Worm (Caenorhabditis elegans) whole organism, L4 larva: ENCODE data around the gene F31E3.12.

Experiments used
- F10B5.3 ChIP-seq: sonication (generic microtip); optimal IDR thresholded peaks from 2 replicates; lab custom pipeline; 2016; ENCODE audit warnings: mild to moderate bottlenecking, missing genetic modification characterization, missing compliant biosample characterization
- F26F4.8 ChIP-seq: fragments of 200-800 bp; sonication (Bioruptor generic); conservative IDR thresholded peaks from 2 replicates; pipeline ENCODE4 v1.3.6; 2022; ENCODE audit warnings: missing genetic modification characterization, missing compliant biosample characterization
- F44E2.7 ChIP-seq: fragments of 200-800 bp; sonication (Bioruptor generic); IDR thresholded peaks from 2 replicates; pipeline ENCODE4 v2.1.2; 2022; ENCODE audit warnings: missing genetic modification characterization, missing compliant biosample characterization
- F49E8.2 ChIP-seq: sonication (generic microtip); optimal IDR thresholded peaks from 2 replicates; lab custom pipeline; 2016; ENCODE audit warnings: missing compliant biosample characterization, mild to moderate bottlenecking, missing genetic modification characterization, borderline replicate concordance
- R02D3.7 ChIP-seq: fragments of 150-350 bp; sonication (generic microtip); optimal IDR thresholded peaks from 3 replicates; lab custom pipeline; 2014; ENCODE audit warnings: missing biosample characterization, missing genetic modification characterization
- T20F7.1 ChIP-seq: fragments of 200-800 bp; sonication (Bioruptor generic); optimal IDR thresholded peaks from 2 replicates; lab custom pipeline; 2018; ENCODE audit warnings: mild to moderate bottlenecking, missing genetic modification characterization, missing compliant biosample characterization
- Y75B8A.6 ChIP-seq: fragments of 200-800 bp; sonication (Bioruptor generic); IDR thresholded peaks from 2 replicates; pipeline ENCODE4 v1.3.6; 2022; ENCODE audit warnings: missing genetic modification reagents, missing genetic modification characterization, missing compliant biosample characterization
- ama-1 ChIP-seq: fragments of 150-350 bp; optimal IDR thresholded peaks from 2 replicates; lab custom pipeline; 2014; ENCODE audit warnings: inconsistent platforms, mixed read lengths
- arid-1 ChIP-seq: fragments of 200-800 bp; sonication (Bioruptor generic); conservative IDR thresholded peaks from 2 replicates; pipeline ENCODE4 v1.3.6; 2022; ENCODE audit warnings: missing genetic modification reagents, missing genetic modification characterization, missing compliant biosample characterization
- ceh-20 ChIP-seq: fragments of 200-800 bp; sonication (Bioruptor generic); IDR thresholded peaks from 2 replicates; pipeline ENCODE4 v1.3.6; 2022; ENCODE audit warnings: missing genetic modification reagents, missing genetic modification characterization, missing compliant biosample characterization
- ceh-28 ChIP-seq: fragments of 150-350 bp; optimal IDR thresholded peaks from 2 replicates; lab custom pipeline; 2014; ENCODE audit warnings: missing biosample characterization, missing genetic modification reagents, missing genetic modification characterization
- ceh-62 ChIP-seq: sonication (generic microtip); optimal IDR thresholded peaks from 2 replicates; lab custom pipeline; 2017; ENCODE audit warnings: missing biosample characterization, missing genetic modification characterization
- ctbp-1 ChIP-seq: fragments of 200-800 bp; sonication (Bioruptor generic); IDR thresholded peaks from 2 replicates; pipeline ENCODE4 v1.3.6; 2022; ENCODE audit warnings: missing genetic modification reagents, missing genetic modification characterization, missing compliant biosample characterization
- daf-16 ChIP-seq, 3 experiments: sonication (generic microtip); optimal IDR thresholded peaks; 2 replicates each; lab custom pipeline; 2016 to 2017; ENCODE audit warnings: missing genetic modification characterization in 3 of 3, missing genetic modification reagents in 3 of 3, mild to moderate bottlenecking in 2 of 3, missing compliant biosample characterization in 2 of 3, missing biosample characterization in 1 of 3, moderate library complexity in 1 of 3
- dmd-8 ChIP-seq: fragments of 200-800 bp; sonication (Bioruptor generic); IDR thresholded peaks from 2 replicates; pipeline ENCODE4 v1.3.6; 2022; ENCODE audit warnings: missing genetic modification characterization, missing compliant biosample characterization
- dmd-9 ChIP-seq: fragments of 200-800 bp; sonication (Bioruptor generic); IDR thresholded peaks from 2 replicates; pipeline ENCODE4 v1.3.6; 2022; ENCODE audit warnings: missing genetic modification reagents, missing genetic modification characterization, missing compliant biosample characterization
- dpl-1 ChIP-seq: fragments of 150-350 bp; optimal IDR thresholded peaks from 2 replicates; lab custom pipeline; 2014; ENCODE audit warnings: missing biosample characterization, missing genetic modification reagents, missing genetic modification characterization
- duxl-1 ChIP-seq: sonication (generic microtip); optimal IDR thresholded peaks from 2 replicates; lab custom pipeline; 2016; ENCODE audit warnings: mild to moderate bottlenecking, missing genetic modification characterization, moderate library complexity, missing compliant biosample characterization; ENCODE audit not compliant: poor library complexity
- egl-43 ChIP-seq: fragments of 200-800 bp; sonication (Bioruptor generic); IDR thresholded peaks from 2 replicates; pipeline ENCODE4 v1.3.6; 2022; ENCODE audit warnings: missing genetic modification reagents, missing genetic modification characterization, missing compliant biosample characterization
- fkh-10 ChIP-seq: fragments of 150-350 bp; optimal IDR thresholded peaks from 2 replicates; lab custom pipeline; 2014; ENCODE audit warnings: missing biosample characterization, missing genetic modification reagents, missing genetic modification characterization
- fos-1 ChIP-seq: fragments of 150-350 bp; optimal IDR thresholded peaks from 2 replicates; lab custom pipeline; 2014; ENCODE audit warnings: missing biosample characterization, missing genetic modification characterization
- gei-8 ChIP-seq: fragments of 200-800 bp; sonication (Bioruptor generic); optimal IDR thresholded peaks from 2 replicates; lab custom pipeline; 2018; ENCODE audit warnings: mild to moderate bottlenecking, missing genetic modification characterization, missing compliant biosample characterization
- hlh-11 ChIP-seq: fragments of 200-800 bp; sonication (Bioruptor generic); optimal IDR thresholded peaks from 2 replicates; lab custom pipeline; 2018; ENCODE audit warnings: mild to moderate bottlenecking, missing genetic modification characterization, missing compliant biosample characterization
- jun-1 ChIP-seq: fragments of 150-350 bp; optimal IDR thresholded peaks from 2 replicates; lab custom pipeline; 2014; ENCODE audit warnings: missing biosample characterization, missing genetic modification reagents, missing genetic modification characterization
- lim-7 ChIP-seq: fragments of 200-800 bp; sonication (Bioruptor generic); IDR thresholded peaks from 2 replicates; pipeline ENCODE4 v1.3.6; 2022; ENCODE audit warnings: missing genetic modification characterization, missing compliant biosample characterization
- lin-38 ChIP-seq: fragments of 200-800 bp; sonication (Bioruptor generic); IDR thresholded peaks from 2 replicates; pipeline ENCODE4 v1.3.6; 2022; ENCODE audit warnings: missing genetic modification reagents, missing genetic modification characterization, missing compliant biosample characterization
- lin-39 ChIP-seq: fragments of 150-350 bp; optimal IDR thresholded peaks from 2 replicates; lab custom pipeline; 2014; ENCODE audit warnings: missing biosample characterization, missing genetic modification reagents, missing genetic modification characterization
- madf-5 ChIP-seq, 2 experiments: fragments of 200-800 bp; sonication (Bioruptor generic); IDR thresholded peaks; 2 replicates each; pipeline ENCODE4 v1.3.6; 2022; ENCODE audit warnings: missing compliant biosample characterization in 2 of 2, missing genetic modification characterization in 2 of 2
- madf-9 ChIP-seq: fragments of 200-800 bp; sonication (Bioruptor generic); conservative IDR thresholded peaks from 2 replicates; pipeline ENCODE4 v1.3.6; 2022; ENCODE audit warnings: missing genetic modification reagents, missing genetic modification characterization, missing compliant biosample characterization
- mep-1 ChIP-seq: fragments of 150-350 bp; sonication (generic microtip); optimal IDR thresholded peaks from 3 replicates; lab custom pipeline; 2014; ENCODE audit warnings: missing biosample characterization, missing genetic modification characterization
- mxl-2 ChIP-seq: fragments of 200-800 bp; sonication (Bioruptor generic); conservative IDR thresholded peaks from 2 replicates; pipeline ENCODE4 v1.3.6; 2022; ENCODE audit warnings: missing genetic modification reagents, missing genetic modification characterization, missing compliant biosample characterization
- nhr-10 ChIP-seq: fragments of 150-350 bp; optimal IDR thresholded peaks from 2 replicates; lab custom pipeline; 2014; ENCODE audit warnings: missing biosample characterization, missing genetic modification characterization
- nhr-111 ChIP-seq: fragments of 200-800 bp; sonication (Bioruptor generic); optimal IDR thresholded peaks from 2 replicates; lab custom pipeline; 2018; ENCODE audit warnings: mild to moderate bottlenecking, missing genetic modification characterization, missing compliant biosample characterization
- nhr-25 ChIP-seq: sonication (generic microtip); optimal IDR thresholded peaks from 2 replicates; lab custom pipeline; 2017; ENCODE audit warnings: missing genetic modification characterization, mild to moderate bottlenecking, missing compliant biosample characterization, antibody characterized with exemption, moderate library complexity, borderline replicate concordance; ENCODE audit not compliant: insufficient read depth
- nhr-42 ChIP-seq: fragments of 200-800 bp; sonication (Bioruptor generic); IDR thresholded peaks from 2 replicates; pipeline ENCODE4 v1.3.6; 2022; ENCODE audit warnings: missing genetic modification characterization, missing compliant biosample characterization
- nhr-48 ChIP-seq: sonication (generic microtip); optimal IDR thresholded peaks from 2 replicates; lab custom pipeline; 2016; ENCODE audit warnings: mild to moderate bottlenecking, missing genetic modification characterization, missing compliant biosample characterization
- nhr-6 ChIP-seq: fragments of 150-350 bp; optimal IDR thresholded peaks from 2 replicates; lab custom pipeline; 2014; ENCODE audit warnings: missing biosample characterization, missing genetic modification characterization
- nhr-77 ChIP-seq: fragments of 150-350 bp; optimal IDR thresholded peaks from 2 replicates; lab custom pipeline; 2014; ENCODE audit warnings: missing biosample characterization, missing genetic modification characterization
- saeg-2 ChIP-seq: fragments of 200-800 bp; sonication (Bioruptor generic); IDR thresholded peaks from 2 replicates; pipeline ENCODE4 v1.3.6; 2022; ENCODE audit warnings: missing genetic modification reagents, missing genetic modification characterization, missing compliant biosample characterization
- sdz-12 ChIP-seq: fragments of 200-800 bp; sonication (Bioruptor generic); optimal IDR thresholded peaks from 2 replicates; lab custom pipeline; 2018; ENCODE audit warnings: mild to moderate bottlenecking, missing genetic modification characterization, missing compliant biosample characterization
- skn-1 ChIP-seq: fragments of 150-350 bp; optimal IDR thresholded peaks from 2 replicates; lab custom pipeline; 2014; ENCODE audit warnings: missing biosample characterization, missing genetic modification characterization
- snpc-1.2 ChIP-seq: fragments of 200-800 bp; sonication (Bioruptor generic); IDR thresholded peaks from 2 replicates; pipeline ENCODE4 v1.3.6; 2022; ENCODE audit warnings: missing genetic modification reagents, missing genetic modification characterization, missing compliant biosample characterization
- spr-1 ChIP-seq: sonication (generic microtip); optimal IDR thresholded peaks from 2 replicates; lab custom pipeline; 2016; ENCODE audit warnings: mild to moderate bottlenecking, missing genetic modification characterization, missing compliant biosample characterization
- tag-97 ChIP-seq: fragments of 200-800 bp; sonication (Bioruptor generic); IDR thresholded peaks from 2 replicates; pipeline ENCODE4 v1.3.6; 2022; ENCODE audit warnings: missing genetic modification characterization, missing compliant biosample characterization
- tra-1 ChIP-seq: fragments of 200-800 bp; sonication (Bioruptor generic); IDR thresholded peaks from 2 replicates; pipeline ENCODE4 v1.3.6; 2022; ENCODE audit warnings: missing genetic modification reagents, missing genetic modification characterization, missing compliant biosample characterization
- unc-130 ChIP-seq: sonication (generic microtip); optimal IDR thresholded peaks from 2 replicates; lab custom pipeline; 2016; ENCODE audit warnings: missing genetic modification reagents, missing genetic modification characterization, missing compliant biosample characterization
- vab-7 ChIP-seq: fragments of 200-800 bp; sonication (Bioruptor generic); IDR thresholded peaks from 2 replicates; pipeline ENCODE4 v1.3.6; 2022; ENCODE audit warnings: missing genetic modification reagents, missing genetic modification characterization, missing compliant biosample characterization
- zip-2 ChIP-seq: fragments of 150-350 bp; optimal IDR thresholded peaks from 2 replicates; lab custom pipeline; 2014; ENCODE audit warnings: missing biosample characterization, missing genetic modification characterization
- ztf-11 ChIP-seq: fragments of 150-350 bp; optimal IDR thresholded peaks from 2 replicates; lab custom pipeline; 2014; ENCODE audit warnings: missing biosample characterization, missing genetic modification characterization

Gene F31E3.12

DNA sequence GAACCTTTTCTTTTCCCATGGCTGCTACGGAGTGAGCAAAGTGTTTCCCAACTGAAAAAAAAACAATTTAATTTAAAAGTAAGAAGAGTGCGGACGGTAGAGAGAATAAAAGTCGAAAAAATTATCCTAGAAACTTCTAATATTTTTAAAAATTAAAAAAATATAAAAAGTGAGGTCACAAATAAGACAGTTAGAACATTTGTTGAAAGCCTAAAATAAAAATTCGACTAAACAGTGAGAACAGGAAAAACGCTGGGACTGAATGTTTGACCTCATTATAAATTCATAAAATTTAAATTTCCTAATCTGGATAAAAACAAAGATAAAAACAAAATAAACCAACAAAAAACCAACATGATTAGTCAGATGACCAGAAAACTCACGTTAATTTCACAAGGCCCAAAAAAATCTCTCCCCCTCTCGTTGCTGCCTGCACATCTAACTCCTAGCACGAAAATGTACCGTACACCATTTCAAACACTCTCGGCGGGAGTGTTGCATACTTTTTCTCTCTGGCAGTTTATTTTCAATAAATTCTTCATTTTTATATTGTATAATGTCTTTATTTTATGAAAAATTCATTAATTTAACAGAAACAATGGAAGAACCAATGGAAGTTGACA lies 2.6 kb downstream of the F31E3.12 start, which contains the start of the genes eef-1A.1 and rfc-4 (continued):
- TF ChIP-seq nhr-25 (tag; lab: Kevin White, UChicago) (peak; percentile 95), egl-43 (peak; percentile 63; the same call in 1 of the 2 replicates), dmd-8 (GFP tag; lab: Robert Waterston, UW) (no peak), nhr-48 (tag; lab: Kevin White, UChicago) (peak; percentile 66), fkh-10 (GFP tag; lab: Kevin White, UChicago) (peak; percentile 96), ceh-28 (no peak), F44E2.7 (GFP tag; lab: Robert Waterston, UW) (no peak), mep-1 (tag; lab: Kevin White, UChicago) (peak; percentile 98), F49E8.2 (tag; lab: Kevin White, UChicago) (peak; percentile 71), zip-2 (tag; lab: Kevin White, UChicago) (peak; percentile 71), ctbp-1 (peak; percentile 78), ceh-62 (tag; lab: Kevin White, UChicago) (peak; percentile 9), ztf-11 (tag; lab: Kevin White, UChicago) (no peak), fos-1 (tag; lab: Kevin White, UChicago) (no peak), nhr-10 (tag; lab: Kevin White, UChicago) (no peak), hlh-11 (tag; lab: Kevin White, UChicago) (peak; percentile 95), ceh-20 (GFP tag; lab: Robert Waterston, UW) (peak; percentile 85), madf-9 (GFP tag; lab: Robert Waterston, UW) (peak; percentile 69; the same call in 1 of the 2 replicates), nhr-77 (tag; lab: Kevin White, UChicago) (peak; percentile 98), dpl-1 (GFP tag; lab: Kevin White, UChicago) (peak; percentile 96), ama-1 (lab: Kevin White, UChicago) (peak; percentile 66), nhr-111 (no peak), nhr-42 (GFP tag; lab: Robert Waterston, UW) (no peak), gei-8 (GFP tag; lab: Kevin White, UChicago) (no peak), skn-1 (no peak), F10B5.3 (tag; lab: Kevin White, UChicago) (peak; percentile 65), lin-38 (GFP tag; lab: Robert Waterston, UW) (peak; percentile 90), jun-1 (peak; percentile 75), nhr-6 (tag; lab: Kevin White, UChicago) (peak; percentile 96), madf-5 (GFP tag; IDR thresholded peaks at IDR 0.05; lab: Robert Waterston, UW) (no peak), T20F7.1 (GFP tag; lab: Kevin White, UChicago) (peak; percentile 97), tra-1 (GFP tag; lab: Robert Waterston, UW) (peak; percentile 36; the same call in 1 of the 2 replicates), daf-16 (GFP tag; optimal IDR thresholded peaks at IDR 0.05; lab: Kevin White, UChicago) (peak; percentile 22 to 34), daf-16 (tag; optimal IDR thresholded peaks at IDR 0.05; lab: Kevin White, UChicago) (peak; percentile 86), Y75B8A.6 (no peak), unc-130 (GFP tag; lab: Kevin White, UChicago) (peak; percentile 87), sdz-12 (no peak), R02D3.7 (peak; percentile 11), lin-39 (tag; lab: Kevin White, UChicago) (peak; percentile 55), arid-1 (peak; percentile 87), mxl-2 (GFP tag; lab: Robert Waterston, UW) (no peak), lim-7 (GFP tag; lab: Robert Waterston, UW) (peak; percentile 68; the same call in 1 of the 2 replicates), saeg-2 (no peak), duxl-1 (tag; lab: Kevin White, UChicago) (peak; percentile 89), tag-97 (GFP tag; lab: Robert Waterston, UW) (no peak), spr-1 (peak; percentile 82), F26F4.8 (GFP tag; lab: Robert Waterston, UW) (no peak), vab-7 (GFP tag; lab: Robert Waterston, UW) (peak; percentile 56), dmd-9 (GFP tag; lab: Robert Waterston, UW) (peak; percentile 81), snpc-1.2 (peak; percentile 47; the same call in 1 of the 2 replicates)
